Fruit fly (Drosophila melanogaster): Measurements from ENCODE around the gene CG4598.

CG4598 gene

dm6 chr2L:9963603-9964042, 45.2 kb downstream of the CG4598 start, which contains the start of gene CG5850 (continued):
- TF ChIP-seq wdn (GFP tag; IDR thresholded peaks at IDR 0.05) (no peak), CG5953 (GFP tag; IDR thresholded peaks at IDR 0.05) (no peak), amos (GFP tag; IDR thresholded peaks at IDR 0.05; ENCODE audit: partially characterized antibody) (no peak), gce (GFP tag; IDR thresholded peaks at IDR 0.05) (no peak), Hr39 (optimal IDR thresholded peaks at IDR 0.05) (no peak), CG32767 (GFP tag; IDR thresholded peaks at IDR 0.05) (no peak), Hsf (GFP tag; optimal IDR thresholded peaks at IDR 0.05) (no peak), CG9932 (GFP tag; IDR thresholded peaks at IDR 0.05) (no peak), Hand (GFP tag; optimal IDR thresholded peaks at IDR 0.05) (no peak), so (GFP tag; IDR thresholded peaks at IDR 0.05) (no peak), Chrac-16 (GFP tag; optimal IDR thresholded peaks at IDR 0.05) (no peak), Six4 (GFP tag; optimal IDR thresholded peaks at IDR 0.05) (no peak), B-H1 (GFP tag; IDR thresholded peaks at IDR 0.05) (no peak), CG14014 (GFP tag; IDR thresholded peaks at IDR 0.05) (no peak), NFAT (GFP tag; IDR thresholded peaks at IDR 0.05) (no peak), corto (GFP tag; optimal IDR thresholded peaks at IDR 0.05) (no peak), CG16815 (GFP tag; optimal IDR thresholded peaks at IDR 0.05) (no peak), CG3163 (GFP tag; optimal IDR thresholded peaks at IDR 0.05) (no peak), CG18619 (GFP tag; optimal IDR thresholded peaks at IDR 0.05) (no peak), CG14860 (GFP tag; IDR thresholded peaks at IDR 0.05; ENCODE audit: partially characterized antibody) (no peak), esg (GFP tag; conservative IDR thresholded peaks at IDR 0.05) (no peak), CG10366 (GFP tag; IDR thresholded peaks at IDR 0.05) (no peak), CG1024 (GFP tag; IDR thresholded peaks at IDR 0.05) (no peak), CG12104 (GFP tag; optimal IDR thresholded peaks at IDR 0.05) (no peak), TFAM (GFP tag; optimal IDR thresholded peaks at IDR 0.05) (no peak), CG7839 (tag; optimal IDR thresholded peaks at IDR 0.05) (peak; percentile 35), BEAF-32 (GFP tag; optimal IDR thresholded peaks at IDR 0.05) (peak; percentile 18), bab2 (GFP tag; optimal IDR thresholded peaks at IDR 0.05) (no peak), Adf1 (GFP tag; IDR thresholded peaks at IDR 0.05) (no peak), seq (GFP tag; IDR thresholded peaks at IDR 0.05) (no peak), sens (GFP tag) (peak; percentile 25), Ravus (GFP tag; IDR thresholded peaks at IDR 0.05) (no peak), CG3065 (GFP tag; optimal IDR thresholded peaks at IDR 0.05) (no peak), CG1529 (GFP tag; optimal IDR thresholded peaks at IDR 0.05) (no peak), sr (GFP tag; IDR thresholded peaks at IDR 0.05) (no peak), CG11696 (GFP tag; IDR thresholded peaks at IDR 0.05) (no peak), unpg (GFP tag; optimal IDR thresholded peaks at IDR 0.05) (no peak), dysf (GFP tag; IDR thresholded peaks at IDR 0.05) (no peak), CG10543 (GFP tag; optimal IDR thresholded peaks at IDR 0.05) (no peak), CG17568 (GFP tag; optimal IDR thresholded peaks at IDR 0.05) (no peak), CG9797 (GFP tag; optimal IDR thresholded peaks at IDR 0.05) (peak; percentile 62), pzg (GFP tag; optimal IDR thresholded peaks at IDR 0.05) (peak; percentile 29), cas (GFP tag; IDR thresholded peaks at IDR 0.05) (no peak), kay (GFP tag; optimal IDR thresholded peaks at IDR 0.05) (no peak), crol (GFP tag; IDR thresholded peaks at IDR 0.05) (no peak), CG4404 (GFP tag; IDR thresholded peaks at IDR 0.05) (no peak), D19B (GFP tag; optimal IDR thresholded peaks at IDR 0.05) (no peak), CG34224 (GFP tag; IDR thresholded peaks at IDR 0.05; ENCODE audit: partially characterized antibody) (0 out of 3 replicates have a peak, but pooled peaks have one; percentile 25), CG14965 (GFP tag; optimal IDR thresholded peaks at IDR 0.05; ENCODE audit: borderline replicate concordance) (no peak), CG8944 (GFP tag; optimal IDR thresholded peaks at IDR 0.05) (no peak), HLH54F (GFP tag; optimal IDR thresholded peaks at IDR 0.05) (no peak), dmrt11E (tag; optimal IDR thresholded peaks at IDR 0.05) (peak; percentile 7), CG18599 (GFP tag; optimal IDR thresholded peaks at IDR 0.05) (no peak)

Measured in whole organism, embryonic.